Worm (Caenorhabditis elegans) whole organism, L1 larva: ENCODE data around the gene F54D10.8.

Experiments used
- F16B12.6 ChIP-seq: fragments of 150-350 bp; optimal IDR thresholded peaks from 2 replicates; lab custom pipeline; 2014; ENCODE audit warnings: missing biosample characterization, missing genetic modification characterization
- ama-1 ChIP-seq: fragments of 150-350 bp; optimal IDR thresholded peaks from 2 replicates; lab custom pipeline; 2014
- blmp-1 ChIP-seq: fragments of 150-350 bp; optimal IDR thresholded peaks from 2 replicates; lab custom pipeline; 2014; ENCODE audit warnings: missing biosample characterization, missing genetic modification characterization
- ceh-8 ChIP-seq: fragments of 200-800 bp; sonication (Bioruptor generic); optimal IDR thresholded peaks from 2 replicates; lab custom pipeline; 2018; ENCODE audit warnings: mild to moderate bottlenecking, missing genetic modification characterization, moderate library complexity, missing compliant biosample characterization
- dpl-1 ChIP-seq, 3 experiments: fragments of 150-350 bp in 2 of 3; sonication (generic microtip) in 1 of 3; optimal IDR thresholded peaks; 2 replicates each; lab custom pipeline; 2014 to 2017; ENCODE audit warnings: missing biosample characterization in 3 of 3, missing genetic modification characterization in 3 of 3, missing genetic modification reagents in 3 of 3
- dsc-1 ChIP-seq: sonication (generic microtip); optimal IDR thresholded peaks from 2 replicates; lab custom pipeline; 2016; ENCODE audit warnings: mild to moderate bottlenecking, missing genetic modification characterization, missing compliant biosample characterization
- efl-1 ChIP-seq, 4 experiments: fragments of 150-350 bp; optimal IDR thresholded peaks in 3 of 4; peaks in 1 of 4; 1 replicate in 1 of 4; 2 replicates in 3 of 4; lab custom pipeline; 2014; ENCODE audit warnings: missing biosample characterization in 2 of 4, missing genetic modification characterization in 2 of 4, missing genetic modification reagents in 2 of 4
- elt-2 ChIP-seq: sonication (generic microtip); optimal IDR thresholded peaks from 2 replicates; lab custom pipeline; 2016; ENCODE audit warnings: missing genetic modification characterization, mild to moderate bottlenecking, inconsistent platforms, missing compliant biosample characterization, missing genetic modification reagents
- ets-5 ChIP-seq: fragments of 200-800 bp; sonication (Bioruptor generic); IDR thresholded peaks from 2 replicates; pipeline ENCODE4 v1.3.6; 2022; ENCODE audit warnings: missing genetic modification characterization, missing compliant biosample characterization
- fkh-10 ChIP-seq: sonication (generic microtip); optimal IDR thresholded peaks from 2 replicates; lab custom pipeline; 2017; ENCODE audit warnings: missing biosample characterization, missing genetic modification reagents, missing genetic modification characterization
- fkh-8 ChIP-seq: sonication (generic microtip); optimal IDR thresholded peaks from 2 replicates; lab custom pipeline; 2016; ENCODE audit warnings: mild to moderate bottlenecking, missing genetic modification characterization, missing compliant biosample characterization
- fos-1 ChIP-seq: fragments of 150-350 bp; optimal IDR thresholded peaks from 2 replicates; lab custom pipeline; 2014; ENCODE audit warnings: missing biosample characterization, missing genetic modification characterization
- grh-1 ChIP-seq: fragments of 200-800 bp; sonication (Bioruptor generic); IDR thresholded peaks from 2 replicates; pipeline ENCODE4 v1.3.6; 2022; ENCODE audit warnings: missing genetic modification reagents, missing genetic modification characterization, missing compliant biosample characterization
- hlh-4 ChIP-seq: sonication (generic microtip); optimal IDR thresholded peaks from 2 replicates; lab custom pipeline; 2016; ENCODE audit warnings: mild to moderate bottlenecking, missing genetic modification characterization, missing compliant biosample characterization
- hpl-2 ChIP-seq: fragments of 150-350 bp; optimal IDR thresholded peaks from 2 replicates; lab custom pipeline; 2014; ENCODE audit warnings: missing biosample characterization, missing genetic modification reagents, missing genetic modification characterization
- irx-1 ChIP-seq: sonication (generic microtip); optimal IDR thresholded peaks from 2 replicates; lab custom pipeline; 2016; ENCODE audit warnings: missing genetic modification characterization, missing compliant biosample characterization
- lin-13 ChIP-seq: fragments of 150-350 bp; optimal IDR thresholded peaks from 2 replicates; lab custom pipeline; 2014; ENCODE audit warnings: missing biosample characterization, missing genetic modification reagents, missing genetic modification characterization
- lin-14 ChIP-seq: fragments of 200-800 bp; sonication (Bioruptor generic); optimal IDR thresholded peaks from 2 replicates; lab custom pipeline; 2018; ENCODE audit warnings: mild to moderate bottlenecking, missing genetic modification characterization, moderate library complexity, missing compliant biosample characterization
- lin-35 ChIP-seq, 2 experiments: fragments of 150-350 bp; optimal IDR thresholded peaks; 2 replicates each; lab custom pipeline; 2014; ENCODE audit warnings: missing biosample characterization in 2 of 2, missing genetic modification characterization in 2 of 2, missing genetic modification reagents in 2 of 2
- lin-39 ChIP-seq: fragments of 150-350 bp; optimal IDR thresholded peaks from 2 replicates; lab custom pipeline; 2014; ENCODE audit warnings: missing biosample characterization, missing genetic modification reagents, missing genetic modification characterization
- lir-3 ChIP-seq: sonication (generic microtip); optimal IDR thresholded peaks from 2 replicates; lab custom pipeline; 2016; ENCODE audit warnings: mild to moderate bottlenecking, missing genetic modification characterization, moderate library complexity, missing compliant biosample characterization; ENCODE audit not compliant: poor library complexity
- lsy-2 ChIP-seq, 2 experiments: fragments of 150-350 bp; optimal IDR thresholded peaks; 2 replicates each; lab custom pipeline; 2014; ENCODE audit warnings: missing biosample characterization in 2 of 2, missing genetic modification characterization in 2 of 2
- mab-9 ChIP-seq: fragments of 200-800 bp; sonication (Bioruptor generic); IDR thresholded peaks from 2 replicates; pipeline ENCODE4 v1.3.6; 2022; ENCODE audit warnings: missing genetic modification reagents, missing genetic modification characterization, missing compliant biosample characterization
- mdl-1 ChIP-seq, 2 experiments: fragments of 150-350 bp; optimal IDR thresholded peaks; 2 replicates each; lab custom pipeline; 2014 to 2017; ENCODE audit warnings: missing biosample characterization in 2 of 2, missing genetic modification characterization in 2 of 2, inconsistent platforms in 1 of 2
- mep-1 ChIP-seq: fragments of 150-350 bp; optimal IDR thresholded peaks from 2 replicates; lab custom pipeline; 2014; ENCODE audit warnings: missing biosample characterization, missing genetic modification characterization
- nhr-11 ChIP-seq: fragments of 150-350 bp; optimal IDR thresholded peaks from 2 replicates; lab custom pipeline; 2014; ENCODE audit warnings: missing biosample characterization, missing genetic modification characterization
- nhr-12 ChIP-seq: sonication (generic microtip); optimal IDR thresholded peaks from 2 replicates; lab custom pipeline; 2017; ENCODE audit warnings: missing biosample characterization, missing genetic modification characterization
- nhr-19 ChIP-seq: fragments of 200-800 bp; sonication (Bioruptor generic); conservative IDR thresholded peaks from 2 replicates; pipeline ENCODE4 v1.3.6; 2022; ENCODE audit warnings: missing genetic modification characterization, missing compliant biosample characterization
- nhr-20 ChIP-seq: sonication (generic microtip); optimal IDR thresholded peaks from 2 replicates; lab custom pipeline; 2016; ENCODE audit warnings: mild to moderate bottlenecking, missing genetic modification characterization, missing compliant biosample characterization
- nhr-47 ChIP-seq: sonication (generic microtip); optimal IDR thresholded peaks from 2 replicates; lab custom pipeline; 2016; ENCODE audit warnings: mild to moderate bottlenecking, missing genetic modification characterization, moderate library complexity, missing compliant biosample characterization
- nhr-71 ChIP-seq: sonication (generic microtip); optimal IDR thresholded peaks from 2 replicates; lab custom pipeline; 2016; ENCODE audit warnings: mild to moderate bottlenecking, missing genetic modification characterization, moderate library complexity, missing compliant biosample characterization
- nhr-76 ChIP-seq: sonication (generic microtip); optimal IDR thresholded peaks from 2 replicates; lab custom pipeline; 2017; ENCODE audit warnings: missing biosample characterization, missing genetic modification characterization
- nhr-77 ChIP-seq: fragments of 150-350 bp; optimal IDR thresholded peaks from 2 replicates; lab custom pipeline; 2014; ENCODE audit warnings: missing biosample characterization, missing genetic modification characterization
- nhr-85 ChIP-seq: sonication (generic microtip); peaks from one replicate; lab custom pipeline; 2016; ENCODE audit warnings: missing genetic modification characterization, inconsistent platforms, missing compliant biosample characterization
- nhr-90 ChIP-seq: sonication (generic microtip); optimal IDR thresholded peaks from 2 replicates; lab custom pipeline; 2016; ENCODE audit warnings: mild to moderate bottlenecking, missing genetic modification characterization, missing compliant biosample characterization; ENCODE audit not compliant: poor library complexity
- pag-3 ChIP-seq: sonication (generic microtip); optimal IDR thresholded peaks from 2 replicates; lab custom pipeline; 2017; ENCODE audit warnings: missing genetic modification characterization, mild to moderate bottlenecking, missing compliant biosample characterization, antibody characterized with exemption, borderline replicate concordance; ENCODE audit not compliant: insufficient read depth
- rnt-1 ChIP-seq: sonication (generic microtip); optimal IDR thresholded peaks from 2 replicates; lab custom pipeline; 2016; ENCODE audit warnings: mild to moderate bottlenecking, missing genetic modification characterization, moderate library complexity, missing compliant biosample characterization
- snpc-4 ChIP-seq: fragments of 150-350 bp; optimal IDR thresholded peaks from 2 replicates; lab custom pipeline; 2014; ENCODE audit warnings: missing biosample characterization, missing genetic modification characterization
- snu-23 ChIP-seq: sonication (generic microtip); optimal IDR thresholded peaks from 2 replicates; lab custom pipeline; 2016; ENCODE audit warnings: missing genetic modification characterization, missing compliant biosample characterization
- sox-4 ChIP-seq: sonication (generic microtip); optimal IDR thresholded peaks from 2 replicates; lab custom pipeline; 2016; ENCODE audit warnings: missing genetic modification characterization, missing compliant biosample characterization
- sptf-1 ChIP-seq: fragments of 150-350 bp; optimal IDR thresholded peaks from 2 replicates; lab custom pipeline; 2014; ENCODE audit warnings: missing biosample characterization, missing genetic modification characterization
- sup-37 ChIP-seq: fragments of 200-800 bp; sonication (Bioruptor generic); optimal IDR thresholded peaks from 2 replicates; lab custom pipeline; 2018; ENCODE audit warnings: mild to moderate bottlenecking, missing genetic modification characterization, missing compliant biosample characterization
- swsn-7 ChIP-seq: sonication (generic microtip); optimal IDR thresholded peaks from 2 replicates; lab custom pipeline; 2016; ENCODE audit warnings: missing genetic modification characterization, missing compliant biosample characterization
- tbx-2 ChIP-seq: sonication (generic microtip); optimal IDR thresholded peaks from 2 replicates; lab custom pipeline; 2016; ENCODE audit warnings: missing genetic modification characterization, missing compliant biosample characterization
- xbp-1 ChIP-seq: sonication (generic microtip); optimal IDR thresholded peaks from 2 replicates; lab custom pipeline; 2016; ENCODE audit warnings: missing genetic modification characterization, missing compliant biosample characterization

F54D10.8 gene

DNA sequence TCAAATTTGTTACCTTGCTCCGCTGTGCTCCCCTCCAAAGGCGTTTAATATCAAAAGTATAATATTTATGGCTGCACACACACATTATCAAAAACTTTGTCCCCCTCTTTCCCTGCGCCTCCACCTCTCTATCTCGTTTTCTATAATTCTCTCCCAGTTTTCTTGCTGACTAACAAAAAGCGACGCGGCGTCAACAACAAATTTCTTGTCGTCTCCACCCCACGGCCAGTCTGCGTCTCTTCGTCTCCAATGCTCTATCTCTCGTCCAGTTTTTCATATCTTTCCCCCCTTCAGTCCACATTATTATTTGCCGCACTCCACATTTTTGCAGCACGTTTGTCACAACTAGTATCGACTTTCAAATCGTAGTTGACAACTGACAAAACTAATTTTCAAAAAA is 17.2 kb downstream of the F54D10.8 start:
- TF ChIP-seq hlh-4 (tag; lab: Kevin White, UChicago) (no peak), grh-1 (no peak), hpl-2 (no peak), F16B12.6 (tag; lab: Kevin White, UChicago) (peak; percentile 1), sptf-1 (no peak), ama-1 (no peak), snu-23 (peak; percentile 51), nhr-77 (tag; lab: Kevin White, UChicago) (no peak), lin-39 (tag; lab: Kevin White, UChicago) (no peak), ets-5 (GFP tag; lab: Robert Waterston, UW) (no peak), xbp-1 (tag; lab: Kevin White, UChicago) (peak; percentile 23), sup-37 (GFP tag; lab: Kevin White, UChicago) (no peak), mep-1 (tag; lab: Kevin White, UChicago) (peak; percentile 59), snpc-4 (no peak), nhr-47 (tag; lab: Kevin White, UChicago) (peak; percentile 51), fkh-8 (tag; lab: Kevin White, UChicago) (peak; percentile 73), rnt-1 (tag; lab: Kevin White, UChicago) (peak; percentile 30), nhr-90 (tag; lab: Kevin White, UChicago) (peak; percentile 25), efl-1 (optimal IDR thresholded peaks at IDR 0.05; lab: Kevin White, UChicago) (peak; percentile 40 to 46), efl-1 (GFP tag; optimal IDR thresholded peaks at IDR 0.05 in 1 of 2; lab: Kevin White, UChicago) (peak; percentile 28 to 95), elt-2 (tag; lab: Kevin White, UChicago) (peak; percentile 73), nhr-11 (tag; lab: Kevin White, UChicago) (peak; percentile 19), dpl-1 (GFP tag; optimal IDR thresholded peaks at IDR 0.05; lab: Kevin White, UChicago) (peak in 2 of 3 experiments; percentile 17 to 42), lir-3 (tag; lab: Kevin White, UChicago) (no peak), swsn-7 (tag; lab: Kevin White, UChicago) (peak; percentile 27), dsc-1 (tag; lab: Kevin White, UChicago) (peak; percentile 24), nhr-20 (tag; lab: Kevin White, UChicago) (peak; percentile 53), lsy-2 (tag; optimal IDR thresholded peaks at IDR 0.05; lab: Kevin White, UChicago) (peak; percentile 37 to 60), ceh-8 (GFP tag; lab: Kevin White, UChicago) (no peak), nhr-19 (GFP tag; lab: Robert Waterston, UW) (peak; percentile 32; the same call in 1 of the 2 replicates), tbx-2 (tag; lab: Kevin White, UChicago) (peak; percentile 32), nhr-71 (tag; lab: Kevin White, UChicago) (peak; percentile 62), lin-35 (GFP tag; optimal IDR thresholded peaks at IDR 0.05; lab: Kevin White, UChicago) (peak; percentile 44 to 46), nhr-12 (tag; lab: Kevin White, UChicago) (no peak), blmp-1 (tag; lab: Kevin White, UChicago) (peak; percentile 20), lin-14 (GFP tag; lab: Kevin White, UChicago) (peak; percentile 85), nhr-85 (tag; lab: Kevin White, UChicago) (peak; percentile 47), mdl-1 (tag; optimal IDR thresholded peaks at IDR 0.05; lab: Kevin White, UChicago) (peak in 1 of 2 experiments; percentile 30), mab-9 (no peak), lin-13 (GFP tag; lab: Kevin White, UChicago) (no peak), irx-1 (tag; lab: Kevin White, UChicago) (no peak)

DNA sequence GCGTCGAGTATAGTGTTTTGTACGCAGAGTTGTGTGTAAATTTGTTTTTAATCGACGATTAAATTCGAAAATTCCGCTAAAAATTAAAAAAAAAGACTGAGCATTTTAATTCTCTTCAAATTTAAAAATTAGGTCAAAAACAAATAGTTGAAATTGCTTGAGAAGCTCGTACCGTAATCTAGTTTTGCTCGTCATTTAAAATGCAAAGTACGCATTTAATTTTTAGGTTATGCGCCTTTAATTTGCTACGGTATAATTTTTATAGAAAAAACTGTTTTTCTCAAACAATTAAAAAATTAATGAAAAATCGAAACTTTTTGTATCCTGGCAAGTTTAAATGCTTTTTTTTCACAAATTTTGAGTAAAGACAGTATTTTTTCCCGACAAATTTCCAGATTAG is 19.1 kb downstream of the F54D10.8 start:
- TF ChIP-seq snpc-4 (no peak), nhr-12 (tag; lab: Kevin White, UChicago) (no peak), fkh-10 (GFP tag; lab: Kevin White, UChicago) (no peak), nhr-76 (tag; lab: Kevin White, UChicago) (no peak), grh-1 (no peak), fos-1 (no peak), nhr-11 (tag; lab: Kevin White, UChicago) (no peak), tbx-2 (tag; lab: Kevin White, UChicago) (no peak), lin-35 (GFP tag; optimal IDR thresholded peaks at IDR 0.05; lab: Kevin White, UChicago) (no peak), dsc-1 (tag; lab: Kevin White, UChicago) (no peak), pag-3 (tag; lab: Kevin White, UChicago) (no peak), sox-4 (tag; lab: Kevin White, UChicago) (no peak), mab-9 (no peak)
